Worm (Caenorhabditis elegans) whole organism, young adult: ENCODE results near the gene srz-102.

ENCODE experiments used
- F39B2.1 ChIP-seq: fragments of 200-800 bp; sonication (Bioruptor generic); IDR thresholded peaks from 2 replicates; pipeline ENCODE4 v1.3.6; 2022; ENCODE audit warnings: missing genetic modification reagents, missing genetic modification characterization, missing compliant biosample characterization
- F52B5.7 ChIP-seq: sonication (generic microtip); optimal IDR thresholded peaks from 2 replicates; lab custom pipeline; 2016; ENCODE audit warnings: mild to moderate bottlenecking, missing genetic modification characterization, missing compliant biosample characterization
- attf-5 ChIP-seq: fragments of 200-800 bp; sonication (Bioruptor generic); optimal IDR thresholded peaks from 2 replicates; lab custom pipeline; 2018; ENCODE audit warnings: mild to moderate bottlenecking, missing genetic modification characterization, missing compliant biosample characterization
- sea-2 ChIP-seq: fragments of 200-800 bp; sonication (Bioruptor generic); IDR thresholded peaks from 2 replicates; pipeline ENCODE4 v1.3.6; 2022; ENCODE audit warnings: missing genetic modification characterization, missing compliant biosample characterization

DNA sequence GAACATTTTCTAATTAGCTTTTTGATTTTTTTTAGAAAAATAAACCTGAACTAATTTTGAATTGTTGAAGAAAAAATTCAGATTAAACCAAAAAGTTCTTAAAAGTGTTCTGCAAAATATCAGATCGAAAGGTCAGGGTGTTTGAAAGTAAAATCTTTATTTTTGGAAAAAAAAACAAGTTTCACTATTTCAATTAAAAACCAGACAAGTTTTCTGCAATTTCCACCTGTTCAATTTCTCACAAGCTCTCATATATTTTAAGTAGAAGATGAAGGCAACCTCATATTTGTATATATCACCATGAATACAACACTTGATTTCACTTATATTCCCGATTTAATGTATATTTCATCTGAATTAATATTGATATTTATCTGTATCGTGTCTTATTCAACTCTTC lies at the start of gene srz-102:
- TF ChIP-seq F39B2.1 (GFP tag; lab: Robert Waterston, UW) (no peak), sea-2 (GFP tag; lab: Robert Waterston, UW) (no peak), F52B5.7 (tag; lab: Kevin White, UChicago) (no peak), attf-5 (GFP tag; lab: Kevin White, UChicago) (no peak)
